Worm (Caenorhabditis elegans) whole organism, young adult: ENCODE data around the gene C01G10.1.

Experiments used
- B0261.1 ChIP-seq: sonication (generic microtip); optimal IDR thresholded peaks from 2 replicates; lab custom pipeline; 2016; ENCODE audit warnings: mild to moderate bottlenecking, missing genetic modification characterization, moderate library complexity, missing compliant biosample characterization
- F10E7.11 ChIP-seq: sonication (generic microtip); optimal IDR thresholded peaks from 2 replicates; lab custom pipeline; 2017; ENCODE audit warnings: mild to moderate bottlenecking, missing genetic modification characterization, moderate library complexity, missing compliant biosample characterization
- F39B2.1 ChIP-seq: fragments of 200-800 bp; sonication (Bioruptor generic); IDR thresholded peaks from 2 replicates; pipeline ENCODE4 v1.3.6; 2022; ENCODE audit warnings: missing genetic modification reagents, missing genetic modification characterization, missing compliant biosample characterization
- F57A8.1 ChIP-seq: fragments of 200-800 bp; sonication (Bioruptor generic); optimal IDR thresholded peaks from 2 replicates; lab custom pipeline; 2018; ENCODE audit warnings: mild to moderate bottlenecking, missing genetic modification characterization, moderate library complexity, missing compliant biosample characterization
- T26A5.8 ChIP-seq: sonication (generic microtip); optimal IDR thresholded peaks from 2 replicates; lab custom pipeline; 2016; ENCODE audit warnings: missing genetic modification characterization, missing compliant biosample characterization
- Y53G8AR.9 ChIP-seq: fragments of 200-800 bp; sonication (Bioruptor generic); conservative IDR thresholded peaks from 2 replicates; pipeline ENCODE4 v1.3.6; 2022; ENCODE audit warnings: missing genetic modification reagents, missing genetic modification characterization, missing compliant biosample characterization
- Y56A3A.18 ChIP-seq: fragments of 200-800 bp; sonication (Bioruptor generic); IDR thresholded peaks from 2 replicates; pipeline ENCODE4 v1.3.6; 2022; ENCODE audit warnings: missing genetic modification reagents, missing genetic modification characterization, missing compliant biosample characterization
- aptf-2 ChIP-seq: fragments of 200-800 bp; sonication (Bioruptor generic); conservative IDR thresholded peaks from 2 replicates; pipeline ENCODE4 v1.3.6; 2022; ENCODE audit warnings: missing genetic modification reagents, missing genetic modification characterization, missing compliant biosample characterization
- attf-3 ChIP-seq: fragments of 200-800 bp; sonication (Bioruptor generic); conservative IDR thresholded peaks from 2 replicates; pipeline ENCODE4 v1.3.6; 2022; ENCODE audit warnings: missing genetic modification reagents, missing genetic modification characterization, missing compliant biosample characterization
- attf-6 ChIP-seq: fragments of 200-800 bp; sonication (Bioruptor generic); IDR thresholded peaks from 2 replicates; pipeline ENCODE4 v1.3.6; 2022; ENCODE audit warnings: missing genetic modification reagents, missing genetic modification characterization, missing compliant biosample characterization
- bed-2 ChIP-seq: fragments of 200-800 bp; sonication (Bioruptor generic); IDR thresholded peaks from 2 replicates; pipeline ENCODE4 v1.3.6; 2022; ENCODE audit warnings: missing genetic modification reagents, missing genetic modification characterization, missing compliant biosample characterization
- ccch-3 ChIP-seq: fragments of 200-800 bp; sonication (Bioruptor generic); optimal IDR thresholded peaks from 2 replicates; lab custom pipeline; 2018; ENCODE audit warnings: mild to moderate bottlenecking, missing genetic modification characterization, missing compliant biosample characterization
- ceh-79 ChIP-seq: sonication (generic microtip); optimal IDR thresholded peaks from 2 replicates; lab custom pipeline; 2017; ENCODE audit warnings: mild to moderate bottlenecking, missing genetic modification characterization, missing compliant biosample characterization
- dpl-1 ChIP-seq: fragments of 150-350 bp; optimal IDR thresholded peaks from 2 replicates; lab custom pipeline; 2014; ENCODE audit warnings: missing biosample characterization, missing genetic modification reagents, missing genetic modification characterization
- egrh-3 ChIP-seq: fragments of 200-800 bp; sonication (Bioruptor generic); IDR thresholded peaks from 2 replicates; pipeline ENCODE4 v1.3.6; 2022; ENCODE audit warnings: missing genetic modification reagents, missing genetic modification characterization, missing compliant biosample characterization
- fkh-3 ChIP-seq: sonication (generic microtip); optimal IDR thresholded peaks from 2 replicates; lab custom pipeline; 2016; ENCODE audit warnings: mild to moderate bottlenecking, missing genetic modification characterization, missing compliant biosample characterization
- hlh-12 ChIP-seq: sonication (generic microtip); optimal IDR thresholded peaks from 2 replicates; lab custom pipeline; 2016; ENCODE audit warnings: missing genetic modification characterization, missing compliant biosample characterization
- lin-26 ChIP-seq: fragments of 200-800 bp; sonication (Bioruptor generic); IDR thresholded peaks from 2 replicates; pipeline ENCODE4 v1.3.6; 2022; ENCODE audit warnings: missing genetic modification reagents, missing genetic modification characterization, missing compliant biosample characterization
- lin-40 ChIP-seq: sonication (generic microtip); optimal IDR thresholded peaks from 2 replicates; lab custom pipeline; 2016; ENCODE audit warnings: missing genetic modification characterization, mild to moderate bottlenecking, missing compliant biosample characterization, missing genotype, missing genetic modification reagents
- lsl-1 ChIP-seq: fragments of 200-800 bp; sonication (Bioruptor generic); optimal IDR thresholded peaks from 2 replicates; lab custom pipeline; 2018; ENCODE audit warnings: mild to moderate bottlenecking, missing genetic modification characterization, moderate library complexity, missing compliant biosample characterization
- madf-8 ChIP-seq: fragments of 200-800 bp; sonication (Bioruptor generic); conservative IDR thresholded peaks from 2 replicates; pipeline ENCODE4 v1.3.6; 2022; ENCODE audit warnings: missing genetic modification reagents, missing genetic modification characterization, missing compliant biosample characterization
- mes-4 ChIP-seq: sonication (generic microtip); optimal IDR thresholded peaks from 2 replicates; lab custom pipeline; 2016; ENCODE audit warnings: missing genotype, missing genetic modification characterization, missing compliant biosample characterization
- nhr-80 ChIP-seq: sonication (generic microtip); optimal IDR thresholded peaks from 2 replicates; lab custom pipeline; 2016; ENCODE audit warnings: missing genetic modification characterization, missing compliant biosample characterization
- nhr-90 ChIP-seq: sonication (generic microtip); optimal IDR thresholded peaks from 2 replicates; lab custom pipeline; 2016; ENCODE audit warnings: missing genotype, mild to moderate bottlenecking, missing genetic modification characterization, missing compliant biosample characterization
- pha-4 ChIP-seq: fragments of 150-350 bp; sonication (generic microtip); optimal IDR thresholded peaks from 2 replicates; lab custom pipeline; 2014; ENCODE audit warnings: missing biosample characterization, missing genetic modification reagents, missing genetic modification characterization
- rpc-1 ChIP-seq, 2 experiments: fragments of 150-350 bp in 1 of 2; sonication (generic microtip) in 1 of 2; optimal IDR thresholded peaks; 2 replicates each; lab custom pipeline; 2014 to 2018; ENCODE audit warnings: missing biosample characterization in 1 of 2, missing genetic modification characterization in 1 of 2, missing genetic modification reagents in 1 of 2, missing genotype in 1 of 2
- sea-2 ChIP-seq: fragments of 200-800 bp; sonication (Bioruptor generic); IDR thresholded peaks from 2 replicates; pipeline ENCODE4 v1.3.6; 2022; ENCODE audit warnings: missing genetic modification characterization, missing compliant biosample characterization
- snpc-3.4 ChIP-seq: sonication (generic microtip); optimal IDR thresholded peaks from 2 replicates; lab custom pipeline; 2017; ENCODE audit warnings: missing genetic modification characterization, mild to moderate bottlenecking, missing compliant biosample characterization, antibody characterized with exemption, moderate library complexity, missing genotype, missing genetic modification reagents
- somi-1 ChIP-seq: fragments of 200-800 bp; sonication (Bioruptor generic); optimal IDR thresholded peaks from 2 replicates; lab custom pipeline; 2018; ENCODE audit warnings: mild to moderate bottlenecking, missing genetic modification characterization, missing compliant biosample characterization
- unc-130 ChIP-seq: sonication (generic microtip); optimal IDR thresholded peaks from 2 replicates; lab custom pipeline; 2016; ENCODE audit warnings: missing genetic modification reagents, missing genetic modification characterization, missing compliant biosample characterization
- ztf-22 ChIP-seq: fragments of 200-800 bp; sonication (Bioruptor generic); optimal IDR thresholded peaks from 2 replicates; lab custom pipeline; 2018; ENCODE audit warnings: mild to moderate bottlenecking, missing genetic modification characterization, moderate library complexity, missing compliant biosample characterization
- ztf-25 ChIP-seq: fragments of 200-800 bp; sonication (Bioruptor generic); IDR thresholded peaks from 2 replicates; pipeline ENCODE4 v1.3.6; 2022; ENCODE audit warnings: missing genetic modification reagents, missing genetic modification characterization, missing compliant biosample characterization
- ztf-3 ChIP-seq: fragments of 200-800 bp; sonication (Bioruptor generic); optimal IDR thresholded peaks from 2 replicates; lab custom pipeline; 2018; ENCODE audit warnings: mild to moderate bottlenecking, missing genetic modification characterization, missing compliant biosample characterization
- ztf-6 ChIP-seq: fragments of 200-800 bp; sonication (Bioruptor generic); IDR thresholded peaks from 2 replicates; pipeline ENCODE4 v1.3.6; 2022; ENCODE audit warnings: missing genetic modification reagents, missing genetic modification characterization, missing compliant biosample characterization

C01G10.1 gene

ce11 chrV:15147776-15148175, 48.2 kb downstream of the C01G10.1 start, which contains the start of gene T09F5.20:
T09F5.20 (minus strand) TSS chrV:15147876.
- TF ChIP-seq nhr-90 (tag; lab: Kevin White, UChicago) = no peak
- no peak for TF ChIP-seq lin-26 (GFP tag; lab: Robert Waterston, UW)
- no peak for TF ChIP-seq lsl-1 (GFP tag; lab: Kevin White, UChicago)
- TF ChIP-seq aptf-2 (GFP tag; lab: Robert Waterston, UW) = no peak
- TF ChIP-seq ztf-25 = no peak
- no peak for TF ChIP-seq ztf-3
- TF ChIP-seq nhr-80 (tag; lab: Kevin White, UChicago) = no peak
- no peak for TF ChIP-seq somi-1
- no peak for TF ChIP-seq F10E7.11
- TF ChIP-seq T26A5.8 = no peak
- TF ChIP-seq fkh-3 = no peak
- TF ChIP-seq, all 124 proteins: peak for 0

ce11 chrV:15148800-15149199, 49.3 kb downstream of the C01G10.1 start, which contains the start of gene T09F5.1:
T09F5.1 (plus strand) TSS chrV:15149100.
- TF ChIP-seq lin-40 (tag; lab: Kevin White, UChicago) (no peak), bed-2 (GFP tag; lab: Robert Waterston, UW) (no peak), F39B2.1 (GFP tag; lab: Robert Waterston, UW) (no peak), F57A8.1 (GFP tag; lab: Kevin White, UChicago) (no peak), somi-1 (no peak), ceh-79 (no peak), rpc-1 (optimal IDR thresholded peaks at IDR 0.05; lab: Kevin White, UChicago) (no peak), rpc-1 (tag; optimal IDR thresholded peaks at IDR 0.05; lab: Kevin White, UChicago) (no peak), ccch-3 (no peak), Y56A3A.18 (no peak)

ce11 chrV:15150176-15150575, 50.6 kb downstream of the C01G10.1 start:
- no peak for TF ChIP-seq unc-130
- no peak for TF ChIP-seq pha-4 (tag; lab: Kevin White, UChicago)
- TF ChIP-seq ztf-22 (GFP tag; lab: Kevin White, UChicago) = no peak
- no peak for TF ChIP-seq B0261.1 (tag; lab: Kevin White, UChicago)
- TF ChIP-seq, all 124 proteins: peak for 0

- TF ChIP-seq hlh-12 = no peak
- TF ChIP-seq rpc-1 (optimal IDR thresholded peaks at IDR 0.05; lab: Kevin White, UChicago) = no peak
- TF ChIP-seq rpc-1 (tag; optimal IDR thresholded peaks at IDR 0.05; lab: Kevin White, UChicago) = no peak
- TF ChIP-seq dpl-1 = no peak
- TF ChIP-seq madf-8 (GFP tag; lab: Robert Waterston, UW) = no peak
- no peak for TF ChIP-seq F57A8.1 (GFP tag; lab: Kevin White, UChicago)
- TF ChIP-seq attf-6 = no peak
- TF ChIP-seq lin-26 (GFP tag; lab: Robert Waterston, UW) = no peak
- no peak for TF ChIP-seq nhr-80 (tag; lab: Kevin White, UChicago)
- no peak for TF ChIP-seq snpc-3.4 (tag; lab: Kevin White, UChicago)
- TF ChIP-seq attf-3 (GFP tag; lab: Robert Waterston, UW) = no peak
- TF ChIP-seq ztf-6 (GFP tag; lab: Robert Waterston, UW) = no peak
- no peak for TF ChIP-seq mes-4
- TF ChIP-seq aptf-2 (GFP tag; lab: Robert Waterston, UW) = no peak
- TF ChIP-seq sea-2 = no peak
- no peak for TF ChIP-seq Y53G8AR.9 (GFP tag; lab: Robert Waterston, UW)
- TF ChIP-seq egrh-3 (GFP tag; lab: Robert Waterston, UW) = no peak
Measured at ce11 chrV:15150661-15151060, 51.1 kb downstream of the C01G10.1 start, which contains the start of gene T09F5.2. T09F5.2 (plus strand) TSS chrV:15150961.
